Fruit fly (Drosophila melanogaster): ENCODE results near the gene Cat.

DNA sequence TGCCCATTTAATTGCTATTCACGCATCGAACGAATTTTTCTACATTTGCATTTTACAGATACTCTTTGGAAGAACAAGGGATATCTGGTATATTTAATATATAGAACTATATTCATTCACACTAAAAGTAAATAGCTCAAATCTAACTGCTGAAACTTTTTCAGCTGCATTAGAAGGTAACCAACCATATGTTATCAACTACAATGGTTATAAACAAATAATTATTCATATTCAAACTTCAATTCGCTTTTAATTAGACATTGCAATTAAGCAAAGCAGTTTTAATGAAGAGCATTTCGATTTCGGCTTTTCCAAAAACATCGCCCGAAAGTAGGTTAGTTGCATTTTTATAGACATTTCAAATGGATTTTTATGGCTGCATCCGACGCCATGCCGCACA is 26.0 kb upstream of the Cat start:
- TF ChIP-seq dac (GFP tag; optimal IDR thresholded peaks at IDR 0.05) (no peak), Lpt (GFP tag; optimal IDR thresholded peaks at IDR 0.05) (no peak), CG11294 (GFP tag; IDR thresholded peaks at IDR 0.05) (no peak; the same call in 1 of the 2 replicates), lz (GFP tag; optimal IDR thresholded peaks at IDR 0.05) (no peak), achi (GFP tag; optimal IDR thresholded peaks at IDR 0.05) (no peak), Hr4 (GFP tag; optimal IDR thresholded peaks at IDR 0.05) (no peak), eg (GFP tag; IDR thresholded peaks at IDR 0.05) (peak; percentile 16; the same call in 1 of the 3 replicates), Blimp-1 (GFP tag; optimal IDR thresholded peaks at IDR 0.05) (no peak), Hr39 (GFP tag; optimal IDR thresholded peaks at IDR 0.05) (no peak)
